Fruit fly (Drosophila melanogaster) whole organism, embryonic: Measurements from ENCODE around the gene AsnRS.

ENCODE experiments used
- Ada2b ChIP-seq: fragments of 200-800 bp; sonication (Bioruptor generic); IDR thresholded peaks from 2 replicates; pipeline ENCODE4 v1.3.6; 2022; ENCODE audit warnings: missing biosample characterization, missing genetic modification characterization
- CG10209 ChIP-seq: fragments of 200-800 bp; sonication (Bioruptor generic); optimal IDR thresholded peaks from 3 replicates; lab custom pipeline; 2017; ENCODE audit warnings: missing biosample characterization, mild to moderate bottlenecking, missing genetic modification characterization, missing genetic modification reagents
- CG11085 ChIP-seq: fragments of 200-800 bp; sonication (Bioruptor generic); IDR thresholded peaks from 2 replicates; pipeline ENCODE4 v1.3.6; 2022; ENCODE audit warnings: missing biosample characterization, missing genetic modification characterization
- CG12104 ChIP-seq: fragments of 200-800 bp; sonication (Bioruptor generic); optimal IDR thresholded peaks from 3 replicates; lab custom pipeline; 2016; ENCODE audit warnings: missing biosample characterization, missing genetic modification characterization
- CG12659 ChIP-seq: fragments of 200-800 bp; sonication (Bioruptor generic); optimal IDR thresholded peaks from 3 replicates; lab custom pipeline; 2017; ENCODE audit warnings: mild to moderate bottlenecking, missing biosample characterization, missing genetic modification reagents, missing genetic modification characterization
- CG13296 ChIP-seq: fragments of 200-800 bp; sonication (Bioruptor generic); optimal IDR thresholded peaks from 3 replicates; lab custom pipeline; 2018; ENCODE audit warnings: missing biosample characterization, mild to moderate bottlenecking, missing genetic modification characterization
- CG14014 ChIP-seq: fragments of 200-800 bp; sonication (Bioruptor generic); IDR thresholded peaks from 2 replicates; pipeline ENCODE4 v1.3.6; 2022; ENCODE audit warnings: missing biosample characterization, missing genetic modification characterization
- CG14441 ChIP-seq: fragments of 200-800 bp; sonication (Bioruptor generic); IDR thresholded peaks from 2 replicates; pipeline ENCODE4 v1.3.6; 2022; ENCODE audit warnings: missing biosample characterization, missing genetic modification characterization
- CG15269 ChIP-seq: fragments of 200-800 bp; sonication (Bioruptor generic); optimal IDR thresholded peaks from 2 replicates; lab custom pipeline; 2018; ENCODE audit warnings: missing biosample characterization, mild to moderate bottlenecking, missing genetic modification characterization, moderate library complexity
- CG15479 ChIP-seq: fragments of 200-800 bp; sonication (Bioruptor generic); optimal IDR thresholded peaks from 3 replicates; lab custom pipeline; 2019; ENCODE audit warnings: missing biosample characterization, mild to moderate bottlenecking, missing genetic modification characterization, moderate library complexity
- CG15601 ChIP-seq: fragments of 200-800 bp; sonication (Bioruptor generic); optimal IDR thresholded peaks from 3 replicates; lab custom pipeline; 2019; ENCODE audit warnings: missing biosample characterization, mild to moderate bottlenecking, missing genetic modification characterization, moderate library complexity
- CG16779 ChIP-seq: fragments of 200-800 bp; sonication (Bioruptor generic); IDR thresholded peaks from 2 replicates; pipeline ENCODE4 v1.3.6; 2022; ENCODE audit warnings: missing biosample characterization, missing genetic modification characterization
- CG17328 ChIP-seq: fragments of 200-800 bp; sonication (Bioruptor generic); IDR thresholded peaks from 2 replicates; pipeline ENCODE4 v1.3.6; 2022; ENCODE audit warnings: missing biosample characterization, missing genetic modification characterization
- CG18619 ChIP-seq: fragments of 200-800 bp; sonication (Bioruptor generic); optimal IDR thresholded peaks from 3 replicates; lab custom pipeline; 2017; ENCODE audit warnings: missing biosample characterization, mild to moderate bottlenecking, missing genetic modification characterization
- CG3281 ChIP-seq: fragments of 200-800 bp; sonication (Bioruptor generic); optimal IDR thresholded peaks from 3 replicates; lab custom pipeline; 2017; ENCODE audit warnings: missing biosample characterization, mild to moderate bottlenecking, missing genetic modification characterization
- CG33557 ChIP-seq: fragments of 200-800 bp; sonication (Bioruptor generic); optimal IDR thresholded peaks from 2 replicates; lab custom pipeline; 2019; ENCODE audit warnings: missing biosample characterization, mild to moderate bottlenecking, missing genetic modification characterization, moderate library complexity
- CG3838 ChIP-seq: fragments of 200-800 bp; sonication (Bioruptor generic); optimal IDR thresholded peaks from 3 replicates; lab custom pipeline; 2016; ENCODE audit warnings: missing biosample characterization, missing genetic modification characterization
- CG4360 ChIP-seq: fragments of 200-800 bp; sonication (Bioruptor generic); IDR thresholded peaks from 2 replicates; pipeline ENCODE4 v1.3.6; 2022; ENCODE audit warnings: missing biosample characterization, missing genetic modification characterization
- CG43689 ChIP-seq: fragments of 200-800 bp; sonication (Bioruptor generic); IDR thresholded peaks from 2 replicates; pipeline ENCODE4 v1.3.6; 2022; ENCODE audit warnings: missing biosample characterization, missing genetic modification characterization
- CG5953 ChIP-seq: fragments of 200-800 bp; sonication (Bioruptor generic); IDR thresholded peaks from 2 replicates; pipeline ENCODE4 v1.3.6; 2022; ENCODE audit warnings: missing biosample characterization, missing genetic modification characterization
- CG6854 ChIP-seq: fragments of 200-800 bp; sonication (Bioruptor generic); optimal IDR thresholded peaks from 3 replicates; lab custom pipeline; 2017; ENCODE audit warnings: missing biosample characterization, mild to moderate bottlenecking, missing genetic modification characterization
- CG7271 ChIP-seq: fragments of 200-800 bp; sonication (Bioruptor generic); optimal IDR thresholded peaks from 2 replicates; lab custom pipeline; 2018; ENCODE audit warnings: missing biosample characterization, mild to moderate bottlenecking, missing genetic modification characterization, moderate library complexity
- CG8089 ChIP-seq: fragments of 200-800 bp; sonication (Bioruptor generic); optimal IDR thresholded peaks from 3 replicates; lab custom pipeline; 2016; ENCODE audit warnings: missing biosample characterization, missing genetic modification characterization
- Dref ChIP-seq: fragments of 200-800 bp; sonication (Bioruptor generic); IDR thresholded peaks from 2 replicates; pipeline ENCODE4 v1.3.6; 2022; ENCODE audit warnings: missing biosample characterization, missing genetic modification characterization
- Fer2 ChIP-seq: fragments of 200-800 bp; sonication (Bioruptor generic); optimal IDR thresholded peaks from 2 replicates; lab custom pipeline; 2018; ENCODE audit warnings: missing biosample characterization, mild to moderate bottlenecking, missing genetic modification characterization, moderate library complexity
- Gsc ChIP-seq: fragments of 200-800 bp; sonication (Bioruptor generic); IDR thresholded peaks from 2 replicates; pipeline ENCODE4 v1.3.6; 2022; ENCODE audit warnings: missing biosample characterization, missing genetic modification characterization
- H2.0 ChIP-seq: fragments of 200-800 bp; sonication (Bioruptor generic); IDR thresholded peaks from 2 replicates; pipeline ENCODE4 v1.3.6; 2022; ENCODE audit warnings: missing biosample characterization, missing genetic modification characterization
- HHEX ChIP-seq: fragments of 200-800 bp; sonication (Bioruptor generic); optimal IDR thresholded peaks from 3 replicates; lab custom pipeline; 2017; ENCODE audit warnings: missing biosample characterization, mild to moderate bottlenecking, missing genetic modification characterization, missing genetic modification reagents
- Mes4 ChIP-seq: fragments of 200-800 bp; sonication (Bioruptor generic); optimal IDR thresholded peaks from 2 replicates; lab custom pipeline; 2016; ENCODE audit warnings: missing biosample characterization, missing genetic modification characterization
- Mrtf ChIP-seq: fragments of 200-800 bp; sonication (Bioruptor generic); IDR thresholded peaks from 3 replicates; pipeline ENCODE4 v1.3.6; 2022; ENCODE audit warnings: missing biosample characterization, missing genetic modification characterization
- Myb ChIP-seq: fragments of 200-800 bp; sonication (Bioruptor generic); optimal IDR thresholded peaks from 2 replicates; lab custom pipeline; 2016; ENCODE audit warnings: missing biosample characterization, missing genetic modification characterization
- NfI ChIP-seq: fragments of 200-800 bp; sonication (Bioruptor generic); optimal IDR thresholded peaks from 3 replicates; lab custom pipeline; 2018; ENCODE audit warnings: missing biosample characterization, mild to moderate bottlenecking, missing genetic modification characterization, moderate library complexity
- Ptx1 ChIP-seq: fragments of 200-800 bp; sonication (Bioruptor generic); IDR thresholded peaks from 2 replicates; pipeline ENCODE4 v1.3.6; 2022; ENCODE audit warnings: missing biosample characterization, missing genetic modification characterization
- Spps ChIP-seq: fragments of 200-800 bp; sonication (Bioruptor generic); optimal IDR thresholded peaks from 2 replicates; lab custom pipeline; 2018; ENCODE audit warnings: missing biosample characterization, mild to moderate bottlenecking, missing genetic modification characterization
- Trl ChIP-seq, 3 experiments: fragments of >200 bp in 2 of 3; fragments of 200-800 bp in 1 of 3; sonication (Bioruptor generic) in 1 of 3; optimal IDR thresholded peaks; 2 replicates in 1 of 3; 3 replicates in 2 of 3; lab custom pipeline; 2016 to 2017; ENCODE audit warnings: missing biosample characterization in 1 of 3, missing genetic modification characterization in 1 of 3
- Vsx1 ChIP-seq: fragments of 200-800 bp; sonication (Bioruptor generic); optimal IDR thresholded peaks from 2 replicates; lab custom pipeline; 2017; ENCODE audit warnings: missing biosample characterization, mild to moderate bottlenecking, missing genetic modification characterization, missing genetic modification reagents
- br ChIP-seq: fragments of >200 bp; optimal IDR thresholded peaks from 2 replicates; lab custom pipeline; 2017
- cato ChIP-seq: fragments of 200-800 bp; sonication (Bioruptor generic); optimal IDR thresholded peaks from 2 replicates; lab custom pipeline; 2016; ENCODE audit warnings: missing biosample characterization, missing genetic modification characterization, borderline replicate concordance
- crp ChIP-seq, 2 experiments: fragments of 200-800 bp; sonication (Bioruptor generic); optimal IDR thresholded peaks; 2 replicates in 1 of 2; 3 replicates in 1 of 2; lab custom pipeline; 2017; ENCODE audit warnings: missing biosample characterization in 2 of 2, missing genetic modification characterization in 2 of 2, mild to moderate bottlenecking in 1 of 2, moderate library complexity in 1 of 2
- dan ChIP-seq: fragments of 200-800 bp; sonication (Bioruptor generic); IDR thresholded peaks from 2 replicates; pipeline ENCODE4 v1.3.6; 2022; ENCODE audit warnings: missing biosample characterization, missing genetic modification characterization
- gro ChIP-seq: fragments of 200-800 bp; sonication (Bioruptor generic); optimal IDR thresholded peaks from 2 replicates; lab custom pipeline; 2016; ENCODE audit warnings: missing biosample characterization, missing genetic modification characterization
- gsb-n ChIP-seq: fragments of 200-800 bp; sonication (Bioruptor generic); optimal IDR thresholded peaks from 3 replicates; lab custom pipeline; 2018; ENCODE audit warnings: missing biosample characterization, mild to moderate bottlenecking, missing genetic modification characterization
- hbn ChIP-seq: fragments of 200-800 bp; sonication (Bioruptor generic); IDR thresholded peaks from 2 replicates; pipeline ENCODE4 v1.3.6; 2022; ENCODE audit warnings: missing biosample characterization, missing genetic modification characterization; ENCODE audit not compliant: partially characterized antibody
- lilli ChIP-seq: fragments of 200-800 bp; sonication (Bioruptor generic); optimal IDR thresholded peaks from 3 replicates; lab custom pipeline; 2016; ENCODE audit warnings: missing biosample characterization, missing genetic modification characterization
- psq ChIP-seq: fragments of 200-800 bp; sonication (Bioruptor generic); optimal IDR thresholded peaks from 2 replicates; lab custom pipeline; 2017; ENCODE audit warnings: missing biosample characterization, missing genetic modification characterization
- ranshi ChIP-seq: fragments of 200-800 bp; sonication (Bioruptor generic); IDR thresholded peaks from 2 replicates; pipeline ENCODE4 v1.3.6; 2022; ENCODE audit warnings: missing biosample characterization, missing genetic modification characterization
- sima ChIP-seq: fragments of 200-800 bp; sonication (Bioruptor generic); optimal IDR thresholded peaks from 2 replicates; lab custom pipeline; 2016; ENCODE audit warnings: missing biosample characterization, missing genetic modification characterization
- tll ChIP-seq, 2 experiments: fragments of 200-800 bp in 1 of 2; fragments of >200 bp in 1 of 2; sonication (Bioruptor generic) in 1 of 2; optimal IDR thresholded peaks; 2 replicates each; lab custom pipeline; 2017 to 2019; ENCODE audit warnings: missing biosample characterization in 2 of 2, missing genetic modification characterization in 2 of 2, mild to moderate bottlenecking in 1 of 2, moderate library complexity in 1 of 2
- trh ChIP-seq: fragments of 200-800 bp; sonication (Bioruptor generic); optimal IDR thresholded peaks from 2 replicates; lab custom pipeline; 2016; ENCODE audit warnings: missing biosample characterization, missing genetic modification characterization
- unc-4 ChIP-seq: fragments of 200-800 bp; sonication (Bioruptor generic); IDR thresholded peaks from 2 replicates; pipeline ENCODE4 v1.3.6; 2022; ENCODE audit warnings: missing biosample characterization, missing genetic modification characterization; ENCODE audit not compliant: partially characterized antibody

Gene AsnRS

dm6 chr2L:19131905-19132402, at the start of gene AsnRS, which contains the start of gene DCTN6-p27 (continued):
- TF ChIP-seq CG18619 (GFP tag; lab: Kevin White, UChicago) (peak; percentile 38), CG7271 (tag; lab: Kevin White, UChicago) (no peak), trh (GFP tag; lab: Kevin White, UChicago) (peak; percentile 40), Fer2 (peak; percentile 67), unc-4 (GFP tag; lab: Robert Waterston, UW) (peak; percentile 68), gro (GFP tag; lab: Kevin White, UChicago) (peak; percentile 41), CG15601 (tag; lab: Kevin White, UChicago) (peak; percentile 63), CG11085 (GFP tag; lab: Robert Waterston, UW) (0 out of 2 replicates have a peak, but pooled peaks have one; percentile 36), lilli (GFP tag; lab: Kevin White, UChicago) (peak; percentile 84), CG14441 (GFP tag; lab: Robert Waterston, UW) (peak; percentile 50), CG3838 (GFP tag; lab: Kevin White, UChicago) (no peak), Ada2b (GFP tag; lab: Robert Waterston, UW) (peak; percentile 52), CG12104 (GFP tag; lab: Kevin White, UChicago) (peak; percentile 59), CG13296 (GFP tag; lab: Kevin White, UChicago) (peak; percentile 74), CG43689 (GFP tag; lab: Robert Waterston, UW) (no peak), CG3281 (peak; percentile 65), CG15269 (peak; percentile 74), tll (GFP tag; optimal IDR thresholded peaks at IDR 0.05; lab: Kevin White, UChicago) (no peak), CG4360 (GFP tag; lab: Robert Waterston, UW) (no peak), CG6854 (no peak), CG17328 (peak; percentile 59), Dref (GFP tag; lab: Robert Waterston, UW) (peak; percentile 61), CG12659 (GFP tag; lab: Kevin White, UChicago) (peak; percentile 78), psq (GFP tag; lab: Kevin White, UChicago) (peak; percentile 46), Mes4 (peak; percentile 8), crp (GFP tag; optimal IDR thresholded peaks at IDR 0.05; lab: Kevin White, UChicago) (peak in 1 of 2 experiments; percentile 24), Spps (tag; lab: Kevin White, UChicago) (peak; percentile 1), CG8089 (GFP tag; lab: Kevin White, UChicago) (peak; percentile 10), Trl (optimal IDR thresholded peaks at IDR 0.05; lab: Kevin White, UChicago) (no peak), Trl (GFP tag; optimal IDR thresholded peaks at IDR 0.05; lab: Kevin White, UChicago) (peak; percentile 57), CG33557 (peak; percentile 61), H2.0 (GFP tag; lab: Robert Waterston, UW) (peak; percentile 45; the same call in 1 of the 2 replicates), Mrtf (peak; percentile 60; the same call in 1 of the 3 replicates), CG10209 (GFP tag; lab: Kevin White, UChicago) (peak; percentile 58), br (lab: Kevin White, UChicago) (no peak), Gsc (GFP tag; lab: Robert Waterston, UW) (no peak), Myb (peak; percentile 35), dan (GFP tag; lab: Robert Waterston, UW) (no peak), HHEX (GFP tag; lab: Kevin White, UChicago) (peak; percentile 65), cato (GFP tag; lab: Kevin White, UChicago) (peak; percentile 64), hbn (peak; percentile 63), Ptx1 (GFP tag; lab: Robert Waterston, UW) (peak; percentile 66), ranshi (GFP tag; lab: Robert Waterston, UW) (peak; percentile 52; the same call in 1 of the 2 replicates), gsb-n (tag; lab: Kevin White, UChicago) (peak; percentile 51), CG16779 (peak; percentile 40; the same call in 1 of the 2 replicates), NfI (peak; percentile 79), CG15479 (GFP tag; lab: Kevin White, UChicago) (no peak), CG5953 (0 out of 2 replicates have a peak, but pooled peaks have one; percentile 48), sima (GFP tag; lab: Kevin White, UChicago) (no peak), CG14014 (GFP tag; lab: Robert Waterston, UW) (peak; percentile 65), Vsx1 (no peak)
